Fruit fly (Drosophila melanogaster): ENCODE measurements around the gene CG17568.

DNA sequence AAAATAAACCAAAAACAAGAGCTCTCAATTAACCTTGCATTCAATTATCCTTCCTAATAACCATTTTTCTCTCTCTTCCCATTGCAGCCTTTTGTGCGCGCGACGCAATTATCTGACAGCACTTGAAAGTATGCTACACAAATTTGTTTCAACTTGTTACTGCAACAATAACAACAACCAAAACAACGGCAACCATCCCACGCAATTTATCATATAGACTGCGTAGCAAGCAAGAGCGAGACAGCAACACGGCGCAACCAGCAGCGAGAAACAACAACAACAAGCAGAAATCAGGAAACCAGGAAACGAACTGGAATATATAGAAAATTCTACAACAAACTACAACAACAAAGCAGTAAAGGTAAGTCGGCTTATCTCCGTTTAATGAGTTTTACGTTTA, 15.5 kb downstream of the CG17568 start:
- TF ChIP-seq ttk (optimal IDR thresholded peaks at IDR 0.05) (no peak), psq (optimal IDR thresholded peaks at IDR 0.05) (no peak), h (optimal IDR thresholded peaks at IDR 0.05) (no peak), Sin3A (optimal IDR thresholded peaks at IDR 0.05) (no peak), insv (optimal IDR thresholded peaks at IDR 0.05) (no peak)
